Fruit fly (Drosophila melanogaster) whole organism, embryonic: ENCODE measurements around the gene Rpn9.

Experiments
- B-H1 ChIP-seq: fragments of 200-800 bp; sonication (Bioruptor generic); IDR thresholded peaks from 3 replicates; pipeline ENCODE4 v1.3.6; 2022; ENCODE audit warnings: missing biosample characterization, missing genetic modification characterization
- Bteb2 ChIP-seq: fragments of 200-800 bp; sonication (Bioruptor generic); optimal IDR thresholded peaks from 2 replicates; lab custom pipeline; 2016; ENCODE audit warnings: missing biosample characterization, missing genetic modification characterization
- CG1024 ChIP-seq: fragments of 200-800 bp; sonication (Bioruptor generic); IDR thresholded peaks from 2 replicates; pipeline ENCODE4 v1.3.6; 2022; ENCODE audit warnings: missing biosample characterization, missing genetic modification characterization
- CG11504 ChIP-seq: fragments of 200-800 bp; sonication (Bioruptor generic); optimal IDR thresholded peaks from 3 replicates; lab custom pipeline; 2019; ENCODE audit warnings: missing biosample characterization, mild to moderate bottlenecking, missing genetic modification characterization, moderate library complexity
- CG15073 ChIP-seq: fragments of 200-800 bp; sonication (Bioruptor generic); optimal IDR thresholded peaks from 2 replicates; lab custom pipeline; 2016; ENCODE audit warnings: missing biosample characterization, missing genetic modification characterization
- CG17612 ChIP-seq: fragments of 200-800 bp; sonication (Bioruptor generic); IDR thresholded peaks from 2 replicates; pipeline ENCODE4 v1.3.6; 2022; ENCODE audit warnings: missing biosample characterization, missing genetic modification characterization
- CG18619 ChIP-seq: fragments of 200-800 bp; sonication (Bioruptor generic); optimal IDR thresholded peaks from 3 replicates; lab custom pipeline; 2017; ENCODE audit warnings: missing biosample characterization, mild to moderate bottlenecking, missing genetic modification characterization
- CG2875 ChIP-seq: fragments of 200-800 bp; sonication (Bioruptor generic); optimal IDR thresholded peaks from 2 replicates; lab custom pipeline; 2017; ENCODE audit warnings: missing biosample characterization, mild to moderate bottlenecking, missing genetic modification characterization, missing genetic modification reagents
- CG30020 ChIP-seq: fragments of 200-800 bp; optimal IDR thresholded peaks from 2 replicates; lab custom pipeline; 2019; ENCODE audit warnings: missing biosample characterization, mild to moderate bottlenecking, missing genetic modification characterization, moderate library complexity
- CG31441 ChIP-seq: fragments of 200-800 bp; sonication (Bioruptor generic); IDR thresholded peaks from 2 replicates; pipeline ENCODE4 v1.3.6; 2022; ENCODE audit warnings: missing biosample characterization, missing genetic modification characterization
- CG32772 ChIP-seq: fragments of 200-800 bp; sonication (Bioruptor generic); IDR thresholded peaks from 2 replicates; pipeline ENCODE4 v1.3.6; 2022; ENCODE audit warnings: missing biosample characterization, missing genetic modification characterization
- CG4820 ChIP-seq: fragments of 200-800 bp; sonication (Bioruptor generic); optimal IDR thresholded peaks from 3 replicates; lab custom pipeline; 2016; ENCODE audit warnings: missing biosample characterization, missing genetic modification characterization
- CG7556 ChIP-seq: fragments of 200-800 bp; sonication (Bioruptor generic); optimal IDR thresholded peaks from 2 replicates; lab custom pipeline; 2017; ENCODE audit warnings: missing biosample characterization, mild to moderate bottlenecking, missing genetic modification characterization
- CG7839 ChIP-seq: fragments of 200-800 bp; sonication (Bioruptor generic); optimal IDR thresholded peaks from 3 replicates; lab custom pipeline; 2018; ENCODE audit warnings: missing biosample characterization, mild to moderate bottlenecking, missing genetic modification characterization, moderate library complexity
- CG9215 ChIP-seq: fragments of 200-800 bp; sonication (Bioruptor generic); IDR thresholded peaks from 2 replicates; pipeline ENCODE4 v1.3.6; 2022; ENCODE audit warnings: missing biosample characterization, missing genetic modification characterization
- CG9876 ChIP-seq: fragments of 200-800 bp; sonication (Bioruptor generic); optimal IDR thresholded peaks from 2 replicates; lab custom pipeline; 2016; ENCODE audit warnings: missing biosample characterization, missing genetic modification characterization
- CG9932 ChIP-seq: fragments of 200-800 bp; sonication (Bioruptor generic); IDR thresholded peaks from 2 replicates; pipeline ENCODE4 v1.3.6; 2022; ENCODE audit warnings: missing biosample characterization, missing genetic modification characterization
- D19B ChIP-seq: fragments of 200-800 bp; sonication (Bioruptor generic); optimal IDR thresholded peaks from 2 replicates; lab custom pipeline; 2017; ENCODE audit warnings: missing biosample characterization, mild to moderate bottlenecking, missing genetic modification characterization
- Dp ChIP-seq: fragments of 200-800 bp; sonication (Bioruptor generic); optimal IDR thresholded peaks from 2 replicates; lab custom pipeline; 2018; ENCODE audit warnings: missing biosample characterization, mild to moderate bottlenecking, missing genetic modification characterization, moderate library complexity
- HLH54F ChIP-seq: fragments of 200-800 bp; sonication (Bioruptor generic); optimal IDR thresholded peaks from 3 replicates; lab custom pipeline; 2016; ENCODE audit warnings: missing biosample characterization, missing genetic modification characterization
- MBD-R2 ChIP-seq: fragments of 200-800 bp; sonication (Bioruptor generic); IDR thresholded peaks from 2 replicates; pipeline ENCODE4 v1.3.6; 2022; ENCODE audit warnings: missing biosample characterization, missing genetic modification characterization
- MTF-1 ChIP-seq: fragments of 200-800 bp; sonication (Bioruptor generic); optimal IDR thresholded peaks from 2 replicates; lab custom pipeline; 2018; ENCODE audit warnings: missing biosample characterization, mild to moderate bottlenecking, missing genetic modification characterization, borderline replicate concordance
- Med ChIP-seq: fragments of 200-800 bp; sonication (Bioruptor generic); peaks from one replicate; lab custom pipeline; 2016; ENCODE audit warnings: missing biosample characterization, missing genetic modification characterization, mild to moderate bottlenecking, inconsistent platforms, moderate library complexity
- Opbp ChIP-seq: fragments of 200-800 bp; sonication (Bioruptor generic); IDR thresholded peaks from 3 replicates; pipeline ENCODE4 v1.3.6; 2022; ENCODE audit warnings: missing biosample characterization, missing genetic modification characterization; ENCODE audit not compliant: partially characterized antibody
- Rfx ChIP-seq: fragments of 200-800 bp; sonication (Bioruptor generic); IDR thresholded peaks from 2 replicates; pipeline ENCODE4 v1.3.6; 2022; ENCODE audit warnings: missing biosample characterization, missing genetic modification characterization
- Scr ChIP-seq: fragments of 200-800 bp; sonication (Bioruptor generic); IDR thresholded peaks from 2 replicates; pipeline ENCODE4 v1.3.6; 2022; ENCODE audit warnings: missing biosample characterization, missing genetic modification characterization; ENCODE audit not compliant: partially characterized antibody
- TFAM ChIP-seq: fragments of 200-800 bp; sonication (Bioruptor generic); optimal IDR thresholded peaks from 2 replicates; lab custom pipeline; 2017; ENCODE audit warnings: missing biosample characterization, missing genetic modification characterization, inconsistent platforms
- Vsx1 ChIP-seq: fragments of 200-800 bp; sonication (Bioruptor generic); optimal IDR thresholded peaks from 2 replicates; lab custom pipeline; 2017; ENCODE audit warnings: missing biosample characterization, mild to moderate bottlenecking, missing genetic modification characterization, missing genetic modification reagents
- ato ChIP-seq: fragments of 200-800 bp; sonication (Bioruptor generic); IDR thresholded peaks from 2 replicates; pipeline ENCODE4 v1.3.6; 2022; ENCODE audit warnings: missing biosample characterization, missing genetic modification characterization; ENCODE audit not compliant: partially characterized antibody
- bigmax ChIP-seq: fragments of 200-800 bp; sonication (Bioruptor generic); optimal IDR thresholded peaks from 2 replicates; lab custom pipeline; 2018; ENCODE audit warnings: missing biosample characterization, mild to moderate bottlenecking, missing genetic modification characterization
- dan ChIP-seq: fragments of 200-800 bp; sonication (Bioruptor generic); IDR thresholded peaks from 2 replicates; pipeline ENCODE4 v1.3.6; 2022; ENCODE audit warnings: missing biosample characterization, missing genetic modification characterization
- dmrt11E ChIP-seq: fragments of 200-800 bp; sonication (Bioruptor generic); optimal IDR thresholded peaks from 3 replicates; lab custom pipeline; 2018; ENCODE audit warnings: missing biosample characterization, mild to moderate bottlenecking, missing genetic modification characterization, moderate library complexity
- en ChIP-seq: fragments of 200-800 bp; sonication (Bioruptor generic); optimal IDR thresholded peaks from 2 replicates; lab custom pipeline; 2016; ENCODE audit warnings: missing biosample characterization, missing genetic modification characterization
- exex ChIP-seq: fragments of 200-800 bp; sonication (Bioruptor generic); optimal IDR thresholded peaks from 4 replicates; lab custom pipeline; 2018; ENCODE audit warnings: missing biosample characterization, mild to moderate bottlenecking, missing genetic modification characterization, moderate library complexity
- gce ChIP-seq: fragments of 200-800 bp; sonication (Bioruptor generic); IDR thresholded peaks from 3 replicates; pipeline ENCODE4 v1.3.6; 2022; ENCODE audit warnings: missing biosample characterization, missing genetic modification characterization
- gsb ChIP-seq: fragments of 200-800 bp; sonication (Bioruptor generic); IDR thresholded peaks from 2 replicates; pipeline ENCODE4 v1.3.6; 2022; ENCODE audit warnings: missing biosample characterization, missing genetic modification characterization
- h ChIP-seq: fragments of >200 bp; optimal IDR thresholded peaks from 2 replicates; lab custom pipeline; 2017
- lab ChIP-seq: fragments of 200-800 bp; sonication (Bioruptor generic); optimal IDR thresholded peaks from 3 replicates; lab custom pipeline; 2017; ENCODE audit warnings: missing biosample characterization, missing genetic modification characterization, mild to moderate bottlenecking, moderate library complexity, missing genetic modification reagents
- lbe ChIP-seq: fragments of 200-800 bp; sonication (Bioruptor generic); optimal IDR thresholded peaks from 2 replicates; lab custom pipeline; 2016; ENCODE audit warnings: missing biosample characterization, mild to moderate bottlenecking, missing genetic modification characterization
- lilli ChIP-seq: fragments of 200-800 bp; sonication (Bioruptor generic); optimal IDR thresholded peaks from 3 replicates; lab custom pipeline; 2016; ENCODE audit warnings: missing biosample characterization, missing genetic modification characterization
- mam ChIP-seq: fragments of 200-800 bp; sonication (Bioruptor generic); optimal IDR thresholded peaks from 3 replicates; lab custom pipeline; 2016; ENCODE audit warnings: missing biosample characterization, missing genetic modification characterization
- nmo ChIP-seq: fragments of 200-800 bp; sonication (Bioruptor generic); optimal IDR thresholded peaks from 2 replicates; lab custom pipeline; 2018; ENCODE audit warnings: missing biosample characterization, mild to moderate bottlenecking, missing genetic modification characterization, moderate library complexity
- pfk ChIP-seq: fragments of 200-800 bp; sonication (Bioruptor generic); optimal IDR thresholded peaks from 2 replicates; lab custom pipeline; 2018; ENCODE audit warnings: missing biosample characterization, mild to moderate bottlenecking, missing genetic modification characterization, moderate library complexity
- sc ChIP-seq, 3 experiments: fragments of >200 bp in 2 of 3; fragments of 200-800 bp in 1 of 3; sonication (Bioruptor generic) in 1 of 3; optimal IDR thresholded peaks; 2 replicates in 2 of 3; 3 replicates in 1 of 3; lab custom pipeline; 2017; ENCODE audit warnings: mild to moderate bottlenecking in 1 of 3, missing biosample characterization in 1 of 3, missing genetic modification characterization in 1 of 3, missing genetic modification reagents in 1 of 3
- sim ChIP-seq: fragments of 200-800 bp; sonication (Bioruptor generic); IDR thresholded peaks from 2 replicates; pipeline ENCODE4 v1.3.6; 2022; ENCODE audit warnings: missing biosample characterization, missing genetic modification characterization
- sqz ChIP-seq: fragments of 200-800 bp; sonication (Bioruptor generic); optimal IDR thresholded peaks from 3 replicates; lab custom pipeline; 2018; ENCODE audit warnings: missing biosample characterization, mild to moderate bottlenecking, missing genetic modification characterization
- tin ChIP-seq: fragments of 200-800 bp; sonication (Bioruptor generic); optimal IDR thresholded peaks from 3 replicates; lab custom pipeline; 2016; ENCODE audit warnings: missing biosample characterization, missing genetic modification characterization
- toy ChIP-seq: fragments of 200-800 bp; sonication (Bioruptor generic); IDR thresholded peaks from 2 replicates; pipeline ENCODE4 v1.3.6; 2022; ENCODE audit warnings: missing biosample characterization, missing genetic modification characterization
- wek ChIP-seq: fragments of 200-800 bp; sonication (Bioruptor generic); optimal IDR thresholded peaks from 3 replicates; lab custom pipeline; 2018; ENCODE audit warnings: missing biosample characterization, mild to moderate bottlenecking, missing genetic modification characterization, moderate library complexity

Gene Rpn9

dm6 chr3R:23757912-23758607, 24.8 kb upstream of the Rpn9 start, which contains the start of the genes PTPMT1 and Hrd3 (continued):
- peak; percentile 95 for TF ChIP-seq Vsx1 (GFP tag; lab: Kevin White, UChicago)
- TF ChIP-seq CG2875, result peak; percentile 97
- TF ChIP-seq CG1024 (GFP tag; lab: Robert Waterston, UW), result peak; percentile 84
- 0 out of 2 replicates have a peak, but pooled peaks have one; percentile 26 for TF ChIP-seq Scr (GFP tag; lab: Robert Waterston, UW)
- peak; percentile 98 for TF ChIP-seq mam (GFP tag; lab: Kevin White, UChicago)
- peak; percentile 99 for TF ChIP-seq HLH54F
- TF ChIP-seq dmrt11E (tag; lab: Kevin White, UChicago), result peak; percentile 99
- TF ChIP-seq TFAM (GFP tag; lab: Kevin White, UChicago), result peak; percentile 88
- TF ChIP-seq sqz (GFP tag; lab: Kevin White, UChicago), result peak; percentile 98
- peak; percentile 97 for TF ChIP-seq Rfx (GFP tag; lab: Robert Waterston, UW)
- TF ChIP-seq CG9932, result peak; percentile 97
- TF ChIP-seq CG31441 (GFP tag; lab: Robert Waterston, UW), result peak; percentile 99
- TF ChIP-seq MTF-1 (GFP tag; lab: Kevin White, UChicago), result peak; percentile 86
- peak; percentile 90 for TF ChIP-seq exex
- TF ChIP-seq dan (GFP tag; lab: Robert Waterston, UW), result peak; percentile 89
- peak; percentile 96 for TF ChIP-seq D19B (GFP tag; lab: Kevin White, UChicago)
- peak; percentile 84 for TF ChIP-seq wek
- TF ChIP-seq gce (GFP tag; lab: Robert Waterston, UW), result peak; percentile 87; the same call in 2 of the 3 replicates
- TF ChIP-seq CG11504, result peak; percentile 98
- TF ChIP-seq CG32772, result peak; percentile 95
- TF ChIP-seq nmo (GFP tag; lab: Kevin White, UChicago), result peak; percentile 100
- TF ChIP-seq lab (GFP tag; lab: Kevin White, UChicago), result peak; percentile 98
- TF ChIP-seq CG30020 (tag; lab: Kevin White, UChicago), result peak; percentile 92
- TF ChIP-seq CG17612, result peak; percentile 89; the same call in 1 of the 2 replicates
- TF ChIP-seq ato (GFP tag; lab: Robert Waterston, UW), result no peak
- peak; percentile 99 for TF ChIP-seq tin
- TF ChIP-seq gsb (GFP tag; lab: Robert Waterston, UW), result peak; percentile 94
- TF ChIP-seq CG15073 (GFP tag; lab: Kevin White, UChicago), result peak; percentile 89
- peak; percentile 99 for TF ChIP-seq CG7839
- peak; percentile 99 for TF ChIP-seq Med (GFP tag; lab: Kevin White, UChicago)
- peak; percentile 92 for TF ChIP-seq en (GFP tag; lab: Kevin White, UChicago)
- peak; percentile 94 for TF ChIP-seq CG9876 (GFP tag; lab: Kevin White, UChicago)
- TF ChIP-seq CG9215, result peak; percentile 98
- TF ChIP-seq sim (GFP tag; lab: Robert Waterston, UW), result peak; percentile 89
- TF ChIP-seq CG4820 (GFP tag; lab: Kevin White, UChicago), result peak; percentile 98
- peak; percentile 86 for TF ChIP-seq toy
- no peak for TF ChIP-seq Opbp (GFP tag; lab: Robert Waterston, UW)
- TF ChIP-seq CG7556, result peak; percentile 99
- TF ChIP-seq lilli (GFP tag; lab: Kevin White, UChicago), result peak; percentile 99
- TF ChIP-seq sc (optimal IDR thresholded peaks at IDR 0.05; lab: Kevin White, UChicago), result no peak
- TF ChIP-seq sc (GFP tag; optimal IDR thresholded peaks at IDR 0.05; lab: Kevin White, UChicago), result peak; percentile 99
- TF ChIP-seq pfk (GFP tag; lab: Kevin White, UChicago), result peak; percentile 64
- no peak for TF ChIP-seq h (lab: Kevin White, UChicago)
- peak; percentile 95 for TF ChIP-seq lbe
- peak; percentile 36 for TF ChIP-seq Dp (GFP tag; lab: Kevin White, UChicago)
- TF ChIP-seq bigmax, result peak; percentile 48
- TF ChIP-seq Bteb2 (GFP tag; lab: Kevin White, UChicago), result peak; percentile 98
- TF ChIP-seq B-H1 (GFP tag; lab: Robert Waterston, UW), result peak; percentile 92
- TF ChIP-seq CG18619 (GFP tag; lab: Kevin White, UChicago), result peak; percentile 99
- TF ChIP-seq MBD-R2 (GFP tag; lab: Robert Waterston, UW), result peak; percentile 84
